Worm (Caenorhabditis elegans): ENCODE measurements around the gene C05B5.2.

Gene C05B5.2

DNA sequence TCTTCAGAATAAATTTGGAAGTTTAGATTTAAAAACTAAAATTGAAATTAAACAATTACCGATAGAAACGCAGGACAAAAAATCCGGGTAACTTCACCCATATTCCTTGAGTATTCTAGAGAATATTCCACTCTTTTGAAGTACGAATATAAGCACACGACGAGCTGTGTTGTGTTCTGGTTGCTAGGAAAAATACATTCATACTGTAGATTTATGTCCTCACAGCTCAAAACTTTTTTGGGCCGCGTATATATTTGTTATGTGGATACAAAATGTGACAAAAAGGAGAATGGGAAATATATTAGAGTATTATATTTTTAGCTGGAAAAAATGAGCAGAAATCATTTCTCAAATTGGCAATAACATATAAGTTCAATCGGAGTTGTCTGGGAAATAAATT, 32.9 kb upstream of the C05B5.2 start, which contains the start of gene M04D8.5:
TSS of gene M04D8.5 (minus strand) at position 101 of the 400 bp plus-strand sequence.
- TF ChIP-seq mab-5 (tag; optimal IDR thresholded peaks at IDR 0.05): no peak
- TF ChIP-seq ceh-82 (tag; optimal IDR thresholded peaks at IDR 0.05): no peak
- no peak for TF ChIP-seq ZK546.5 (tag; optimal IDR thresholded peaks at IDR 0.05)
- TF ChIP-seq blmp-1 (tag; optimal IDR thresholded peaks at IDR 0.05; ENCODE audit: insufficient read depth): no peak
- no peak for TF ChIP-seq snpc-4 (tag; optimal IDR thresholded peaks at IDR 0.05)
- TF ChIP-seq ama-1 (optimal IDR thresholded peaks at IDR 0.05): no peak
- TF ChIP-seq nhr-12 (tag; optimal IDR thresholded peaks at IDR 0.05): no peak
- no peak for TF ChIP-seq nhr-21 (tag; optimal IDR thresholded peaks at IDR 0.05)
- no peak for TF ChIP-seq unc-62 (GFP tag; optimal IDR thresholded peaks at IDR 0.05)

DNA sequence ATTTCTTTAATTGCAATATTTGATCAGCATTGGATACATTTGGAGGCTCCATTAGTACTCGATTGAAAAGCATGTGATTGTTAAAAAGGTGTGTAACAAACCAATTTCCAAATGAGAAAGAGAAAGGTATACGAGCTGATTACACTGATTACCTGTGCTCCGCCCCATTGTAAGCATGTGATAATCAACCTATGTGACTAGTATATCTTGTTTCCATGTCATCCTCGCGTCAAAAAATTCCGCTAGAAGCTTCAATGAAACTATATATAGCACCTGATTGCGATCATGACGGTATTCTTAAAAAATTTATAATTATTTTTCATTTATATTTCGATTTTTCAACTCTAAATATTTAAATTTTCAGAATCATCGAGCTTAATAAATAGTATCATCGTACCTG, 30.2 kb upstream of the C05B5.2 start, which contains the start of gene M04D8.4:
TSS of gene M04D8.4 (minus strand) at position 101 of the 400 bp plus-strand sequence.
- TF ChIP-seq egl-27 (tag; optimal IDR thresholded peaks at IDR 0.05) (no peak), ztf-4 (tag; optimal IDR thresholded peaks at IDR 0.05) (no peak), unc-39 (tag; optimal IDR thresholded peaks at IDR 0.05) (no peak), gmeb-1 (tag; optimal IDR thresholded peaks at IDR 0.05) (no peak), nhr-129 (tag; optimal IDR thresholded peaks at IDR 0.05) (no peak), lin-11 (tag; optimal IDR thresholded peaks at IDR 0.05) (no peak), unc-62 (GFP tag; optimal IDR thresholded peaks at IDR 0.05) (no peak), lin-13 (GFP tag; optimal IDR thresholded peaks at IDR 0.05) (no peak), ZK546.5 (tag; optimal IDR thresholded peaks at IDR 0.05) (no peak), unc-55 (GFP tag; optimal IDR thresholded peaks at IDR 0.05) (no peak)

DNA sequence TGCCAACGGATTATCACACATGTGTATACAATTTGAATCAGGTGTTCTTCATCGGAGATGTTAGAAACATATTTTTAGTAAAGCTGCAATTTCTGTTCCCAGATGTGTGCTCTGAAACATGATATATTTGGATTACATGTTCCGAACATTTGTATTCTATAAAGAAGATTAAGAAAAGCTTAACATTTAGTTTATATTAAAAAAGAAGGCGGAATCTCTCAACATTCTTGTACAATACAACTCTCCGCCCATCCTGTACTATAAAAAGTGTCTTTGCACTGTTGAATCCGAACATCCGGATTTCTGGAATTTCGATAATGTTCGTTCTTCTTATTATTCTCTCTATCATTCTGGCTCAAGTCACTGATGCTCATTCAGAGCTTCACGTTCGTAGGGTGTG, 27.6 kb upstream of the C05B5.2 start, which contains the start of gene ins-23:
TSS of gene ins-23 (plus strand) at position 301 of the 400 bp plus-strand sequence.
- TF ChIP-seq nhr-21 (tag; optimal IDR thresholded peaks at IDR 0.05): no peak
- TF ChIP-seq nhr-25 (tag; optimal IDR thresholded peaks at IDR 0.05): no peak
- no peak for TF ChIP-seq lin-39 (tag; optimal IDR thresholded peaks at IDR 0.05)
- no peak for TF ChIP-seq ztf-4 (tag; optimal IDR thresholded peaks at IDR 0.05)
- TF ChIP-seq nhr-6 (tag; optimal IDR thresholded peaks at IDR 0.05): no peak
- no peak for TF ChIP-seq ama-1 (optimal IDR thresholded peaks at IDR 0.05)
- no peak for TF ChIP-seq sem-4 (tag; optimal IDR thresholded peaks at IDR 0.05)
- TF ChIP-seq R02D3.7 (tag; optimal IDR thresholded peaks at IDR 0.05): no peak
- TF ChIP-seq nhr-12 (tag; optimal IDR thresholded peaks at IDR 0.05): no peak
- no peak for TF ChIP-seq nhr-237 (tag; optimal IDR thresholded peaks at IDR 0.05)
- TF ChIP-seq skn-1 (tag; optimal IDR thresholded peaks at IDR 0.05): no peak
- no peak for TF ChIP-seq C34F6.9 (tag; optimal IDR thresholded peaks at IDR 0.05)
- TF ChIP-seq sma-3 (GFP tag; optimal IDR thresholded peaks at IDR 0.05): no peak
- no peak for TF ChIP-seq snpc-4 (tag; optimal IDR thresholded peaks at IDR 0.05)

DNA sequence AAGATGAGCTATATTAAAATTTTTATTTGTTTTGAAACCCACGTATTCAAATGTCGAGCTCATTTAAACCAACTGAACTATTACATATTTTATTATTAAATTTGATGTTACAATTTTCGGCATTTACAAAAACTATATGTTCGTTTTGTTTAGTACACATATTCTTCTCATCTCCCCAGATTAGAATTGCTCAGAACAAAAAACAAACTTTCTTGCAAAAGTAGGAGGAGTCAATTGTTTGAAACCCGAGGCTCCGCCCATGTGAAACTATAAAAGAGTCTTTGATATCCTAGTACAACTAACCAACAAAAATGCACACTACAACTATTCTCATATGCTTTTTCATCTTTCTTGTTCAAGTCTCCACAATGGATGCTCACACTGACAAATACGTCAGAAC, 25.7 kb upstream of the C05B5.2 start, which contains the start of gene ins-22:
TSS of gene ins-22 (plus strand) at position 301 of the 400 bp plus-strand sequence.
- no peak for TF ChIP-seq nhr-23 (tag; optimal IDR thresholded peaks at IDR 0.05)
- TF ChIP-seq lin-13 (GFP tag; optimal IDR thresholded peaks at IDR 0.05): no peak
- no peak for TF ChIP-seq lin-39 (tag; optimal IDR thresholded peaks at IDR 0.05)
- TF ChIP-seq crh-2 (tag; optimal IDR thresholded peaks at IDR 0.05): no peak
- TF ChIP-seq nhr-77 (tag; optimal IDR thresholded peaks at IDR 0.05): no peak
- TF ChIP-seq unc-39 (tag; optimal IDR thresholded peaks at IDR 0.05): no peak
- TF ChIP-seq sma-3 (GFP tag; optimal IDR thresholded peaks at IDR 0.05): no peak
- no peak for TF ChIP-seq mbf-1 (tag; optimal IDR thresholded peaks at IDR 0.05)
- no peak for TF ChIP-seq ama-1 (optimal IDR thresholded peaks at IDR 0.05)
- TF ChIP-seq elt-1 (tag; optimal IDR thresholded peaks at IDR 0.05): no peak
- no peak for TF ChIP-seq lsy-2 (tag; optimal IDR thresholded peaks at IDR 0.05)
- no peak for TF ChIP-seq aly-2 (tag; optimal IDR thresholded peaks at IDR 0.05)
- no peak for TF ChIP-seq C34F6.9 (tag; optimal IDR thresholded peaks at IDR 0.05)
- no peak for TF ChIP-seq nhr-21 (tag; optimal IDR thresholded peaks at IDR 0.05)
- no peak for TF ChIP-seq ceh-16 (tag; optimal IDR thresholded peaks at IDR 0.05)
- no peak for TF ChIP-seq nhr-10 (tag; optimal IDR thresholded peaks at IDR 0.05)
- no peak for TF ChIP-seq dmd-4 (tag; optimal IDR thresholded peaks at IDR 0.05)
- TF ChIP-seq gmeb-1 (tag; optimal IDR thresholded peaks at IDR 0.05): no peak
- no peak for TF ChIP-seq F13H6.1 (tag; optimal IDR thresholded peaks at IDR 0.05)
- no peak for TF ChIP-seq snpc-4 (tag; optimal IDR thresholded peaks at IDR 0.05)
